Worm (Caenorhabditis elegans) whole organism, midembryonic: ENCODE results near the gene ttr-1.

Experiments
- T22C8.4 ChIP-seq: fragments of 200-800 bp; sonication (Bioruptor generic); IDR thresholded peaks from 2 replicates; pipeline ENCODE4 v1.3.6; 2022; ENCODE audit warnings: missing genetic modification characterization, missing compliant biosample characterization
- flt-1 ChIP-seq: fragments of 200-800 bp; sonication (Bioruptor generic); IDR thresholded peaks from 2 replicates; pipeline ENCODE4 v1.3.6; 2022; ENCODE audit warnings: missing genetic modification characterization, missing compliant biosample characterization
- ref-1 ChIP-seq: fragments of 200-800 bp; sonication (Bioruptor generic); conservative IDR thresholded peaks from 2 replicates; pipeline ENCODE4 v1.3.6; 2022; ENCODE audit warnings: missing genetic modification reagents, missing genetic modification characterization, missing compliant biosample characterization
- tab-1 ChIP-seq: fragments of 200-800 bp; sonication (Bioruptor generic); IDR thresholded peaks from 2 replicates; pipeline ENCODE4 v1.3.6; 2022; ENCODE audit warnings: missing genetic modification characterization, missing compliant biosample characterization
- ztf-29 ChIP-seq: fragments of 200-800 bp; sonication (Bioruptor generic); IDR thresholded peaks from 2 replicates; pipeline ENCODE4 v1.3.6; 2022; ENCODE audit warnings: missing genetic modification reagents, missing genetic modification characterization, missing compliant biosample characterization

- TF ChIP-seq tab-1 (no peak), flt-1 (GFP tag; lab: Robert Waterston, UW) (no peak), ref-1 (GFP tag; lab: Robert Waterston, UW) (no peak), T22C8.4 (GFP tag; lab: Robert Waterston, UW) (no peak), ztf-29 (GFP tag; lab: Robert Waterston, UW) (no peak)
These were observed 23.0 kb downstream of the ttr-1 start, which contains the start of gene K03H1.11 for ce11 chrIII:9951864-9952263.
